Worm (Caenorhabditis elegans) whole organism, L3 larva: ENCODE measurements around the gene gpx-3.
"Not testable (repeated sequence)": the region's sequence is repeated elsewhere in the genome, so short reads cannot be mapped to it uniquely, and the experiment has no call there.

Experiments used
- R02D3.7 ChIP-seq: fragments of 150-350 bp; optimal IDR thresholded peaks from 2 replicates; lab custom pipeline; 2014; ENCODE audit warnings: missing biosample characterization, missing genetic modification characterization
- ZK546.5 ChIP-seq: sonication (generic microtip); optimal IDR thresholded peaks from 2 replicates; lab custom pipeline; 2017; ENCODE audit warnings: missing biosample characterization, missing genetic modification characterization
- ama-1 ChIP-seq: fragments of 150-350 bp; optimal IDR thresholded peaks from 2 replicates; lab custom pipeline; 2018
- ceh-16 ChIP-seq: sonication (generic microtip); optimal IDR thresholded peaks from 2 replicates; lab custom pipeline; 2017; ENCODE audit warnings: missing biosample characterization, missing genetic modification characterization
- ceh-28 ChIP-seq: fragments of 150-350 bp; optimal IDR thresholded peaks from 2 replicates; lab custom pipeline; 2014; ENCODE audit warnings: missing biosample characterization, missing genetic modification reagents, missing genetic modification characterization
- ceh-82 ChIP-seq: fragments of 150-350 bp; optimal IDR thresholded peaks from 2 replicates; lab custom pipeline; 2014; ENCODE audit warnings: missing biosample characterization, missing genetic modification characterization
- ceh-9 ChIP-seq: sonication (generic microtip); optimal IDR thresholded peaks from 2 replicates; lab custom pipeline; 2018; ENCODE audit warnings: missing biosample characterization, missing genetic modification characterization
- egl-27 ChIP-seq: sonication (generic microtip); optimal IDR thresholded peaks from 4 replicates; lab custom pipeline; 2017; ENCODE audit warnings: missing biosample characterization, missing genetic modification reagents, missing genetic modification characterization
- egl-5 ChIP-seq: fragments of 150-350 bp; optimal IDR thresholded peaks from 2 replicates; lab custom pipeline; 2017; ENCODE audit warnings: missing biosample characterization, missing genetic modification reagents, missing genetic modification characterization, inconsistent platforms
- elt-1 ChIP-seq: fragments of 150-350 bp; optimal IDR thresholded peaks from 2 replicates; lab custom pipeline; 2014; ENCODE audit warnings: missing biosample characterization, missing genetic modification characterization
- elt-2 ChIP-seq: sonication (generic microtip); optimal IDR thresholded peaks from 2 replicates; lab custom pipeline; 2016; ENCODE audit warnings: missing genetic modification reagents, mild to moderate bottlenecking, missing genetic modification characterization, missing compliant biosample characterization
- eor-1 ChIP-seq, 2 experiments: fragments of 150-350 bp; optimal IDR thresholded peaks; 2 replicates each; lab custom pipeline; 2014 to 2018; ENCODE audit warnings: missing biosample characterization in 2 of 2, missing genetic modification characterization in 2 of 2
- fkh-10 ChIP-seq: sonication (generic microtip); optimal IDR thresholded peaks from 2 replicates; lab custom pipeline; 2017; ENCODE audit warnings: missing biosample characterization, missing genetic modification reagents, missing genetic modification characterization
- fkh-2 ChIP-seq: fragments of 150-350 bp; optimal IDR thresholded peaks from 2 replicates; lab custom pipeline; 2014; ENCODE audit warnings: missing biosample characterization, missing genetic modification reagents, missing genetic modification characterization
- hmg-11 ChIP-seq: sonication (generic microtip); optimal IDR thresholded peaks from 2 replicates; lab custom pipeline; 2016; ENCODE audit warnings: missing genetic modification characterization, missing compliant biosample characterization
- lin-15B ChIP-seq: fragments of 150-350 bp; optimal IDR thresholded peaks from 2 replicates; lab custom pipeline; 2014; ENCODE audit warnings: missing biosample characterization, missing genetic modification characterization
- lin-39 ChIP-seq: fragments of 150-350 bp; optimal IDR thresholded peaks from 2 replicates; lab custom pipeline; 2018; ENCODE audit warnings: missing biosample characterization, missing genetic modification reagents, missing genetic modification characterization
- lsy-12 ChIP-seq: sonication (generic microtip); optimal IDR thresholded peaks from 2 replicates; lab custom pipeline; 2016; ENCODE audit warnings: mild to moderate bottlenecking, missing genetic modification characterization, missing compliant biosample characterization
- mdl-1 ChIP-seq: fragments of 150-350 bp; optimal IDR thresholded peaks from 2 replicates; lab custom pipeline; 2014; ENCODE audit warnings: missing biosample characterization, missing genetic modification characterization
- nfya-1 ChIP-seq: sonication (generic microtip); optimal IDR thresholded peaks from 2 replicates; lab custom pipeline; 2017; ENCODE audit warnings: missing genetic modification characterization, mild to moderate bottlenecking, missing compliant biosample characterization, antibody characterized with exemption, moderate library complexity; ENCODE audit not compliant: insufficient read depth
- nhr-23 ChIP-seq: fragments of 150-350 bp; optimal IDR thresholded peaks from 2 replicates; lab custom pipeline; 2014; ENCODE audit warnings: missing biosample characterization, missing genetic modification reagents, missing genetic modification characterization
- nhr-237 ChIP-seq: fragments of 150-350 bp; optimal IDR thresholded peaks from 2 replicates; lab custom pipeline; 2014; ENCODE audit warnings: missing biosample characterization, missing genetic modification characterization
- nhr-25 ChIP-seq: sonication (generic microtip); optimal IDR thresholded peaks from 2 replicates; lab custom pipeline; 2017; ENCODE audit warnings: missing biosample characterization, missing genetic modification characterization
- nhr-43 ChIP-seq: sonication (generic microtip); optimal IDR thresholded peaks from 2 replicates; lab custom pipeline; 2016; ENCODE audit warnings: mild to moderate bottlenecking, missing genetic modification characterization, missing compliant biosample characterization; ENCODE audit not compliant: poor library complexity, severe bottlenecking
- nhr-76 ChIP-seq: fragments of 150-350 bp; sonication (generic microtip); optimal IDR thresholded peaks from 5 replicates; lab custom pipeline; 2014; ENCODE audit warnings: missing biosample characterization, missing genetic modification characterization
- nhr-77 ChIP-seq: fragments of 150-350 bp; optimal IDR thresholded peaks from 2 replicates; lab custom pipeline; 2014; ENCODE audit warnings: missing biosample characterization, missing genetic modification characterization
- pha-4 ChIP-seq: fragments of 150-350 bp; optimal IDR thresholded peaks from 2 replicates; lab custom pipeline; 2014; ENCODE audit warnings: missing biosample characterization, missing genetic modification reagents, missing genetic modification characterization
- pqm-1 ChIP-seq: fragments of 150-350 bp; optimal IDR thresholded peaks from 2 replicates; lab custom pipeline; 2017; ENCODE audit warnings: missing biosample characterization, missing genetic modification characterization, inconsistent platforms
- sea-2 ChIP-seq: fragments of 150-350 bp; sonication (generic microtip); optimal IDR thresholded peaks from 4 replicates; lab custom pipeline; 2014; ENCODE audit warnings: missing biosample characterization, missing genetic modification reagents, missing genetic modification characterization
- skn-1 ChIP-seq: fragments of 150-350 bp; optimal IDR thresholded peaks from 2 replicates; lab custom pipeline; 2014; ENCODE audit warnings: missing biosample characterization, missing genetic modification characterization
- tbx-2 ChIP-seq: sonication (generic microtip); optimal IDR thresholded peaks from 2 replicates; lab custom pipeline; 2016; ENCODE audit warnings: mild to moderate bottlenecking, missing genetic modification characterization, missing compliant biosample characterization
- unc-62 ChIP-seq: fragments of 150-350 bp; sonication (generic microtip); optimal IDR thresholded peaks from 4 replicates; lab custom pipeline; 2014; ENCODE audit warnings: missing biosample characterization, missing genetic modification reagents, missing genetic modification characterization
- zag-1 ChIP-seq: fragments of 150-350 bp; optimal IDR thresholded peaks from 2 replicates; lab custom pipeline; 2014; ENCODE audit warnings: missing biosample characterization, missing genetic modification characterization
- ztf-11 ChIP-seq: fragments of 150-350 bp; optimal IDR thresholded peaks from 2 replicates; lab custom pipeline; 2014; ENCODE audit warnings: missing biosample characterization, missing genetic modification characterization
- ztf-4 ChIP-seq: fragments of 150-350 bp; optimal IDR thresholded peaks from 2 replicates; lab custom pipeline; 2014; ENCODE audit warnings: missing biosample characterization, missing genetic modification characterization

Gene gpx-3

ce11 chrX:9625824-9626223, 38.1 kb downstream of the gpx-3 start, which contains the start of gene F34H10.1:
Gene F34H10.1, plus strand, starts transcription at chrX:9626124.
- not testable (repeated sequence) for TF ChIP-seq ceh-16 (tag; lab: Kevin White, UChicago); skn-1 (tag; lab: Kevin White, UChicago); fkh-10 (GFP tag; lab: Kevin White, UChicago)

ce11 chrX:9629552-9629951, 41.8 kb downstream of the gpx-3 start:
- TF ChIP-seq ama-1 (lab: Kevin White, UChicago): no peak
- no peak for TF ChIP-seq ceh-28 (tag; lab: Kevin White, UChicago)
- no peak for TF ChIP-seq unc-62
- no peak for TF ChIP-seq nhr-25 (tag; lab: Kevin White, UChicago)
- TF ChIP-seq R02D3.7 (tag; lab: Kevin White, UChicago): no peak
- TF ChIP-seq ZK546.5 (tag; lab: Kevin White, UChicago): no peak
- TF ChIP-seq fkh-2 (tag; lab: Kevin White, UChicago): no peak

ce11 chrX:9634925-9635324, 47.2 kb downstream of the gpx-3 start, which contains the start of gene F34H10.3:
Gene F34H10.3, minus strand, starts transcription at chrX:9635025.
- TF ChIP-seq ztf-11 (tag; lab: Kevin White, UChicago) (no peak), pqm-1 (tag; lab: Kevin White, UChicago) (no peak), elt-1 (no peak), nhr-23 (no peak), sea-2 (GFP tag; lab: Kevin White, UChicago) (no peak), ceh-28 (tag; lab: Kevin White, UChicago) (no peak), tbx-2 (tag; lab: Kevin White, UChicago) (no peak), zag-1 (no peak), nhr-77 (tag; lab: Kevin White, UChicago) (no peak), fkh-10 (GFP tag; lab: Kevin White, UChicago) (no peak), ceh-82 (tag; lab: Kevin White, UChicago) (no peak), elt-2 (tag; lab: Kevin White, UChicago) (no peak), lin-15B (no peak), ZK546.5 (tag; lab: Kevin White, UChicago) (no peak), nfya-1 (tag; lab: Kevin White, UChicago) (no peak), nhr-237 (tag; lab: Kevin White, UChicago) (no peak), eor-1 (tag; optimal IDR thresholded peaks at IDR 0.05; lab: Kevin White, UChicago) (no peak), ceh-9 (tag; lab: Kevin White, UChicago) (no peak)

ce11 chrX:9635376-9635775, 47.6 kb downstream of the gpx-3 start, which contains the start of gene F34H10.5:
Gene F34H10.5, plus strand, starts transcription at chrX:9635676.
- TF ChIP-seq ztf-11 (tag; lab: Kevin White, UChicago): no peak
- no peak for TF ChIP-seq elt-2 (tag; lab: Kevin White, UChicago)
- TF ChIP-seq lsy-12: no peak
- TF ChIP-seq lin-39 (tag; lab: Kevin White, UChicago): no peak
- TF ChIP-seq mdl-1 (tag; lab: Kevin White, UChicago): no peak
- no peak for TF ChIP-seq ZK546.5 (tag; lab: Kevin White, UChicago)
- no peak for TF ChIP-seq nhr-76 (tag; lab: Kevin White, UChicago)

ce11 chrX:9637137-9637536, 49.4 kb downstream of the gpx-3 start:
- TF ChIP-seq ZK546.5 (tag; lab: Kevin White, UChicago): no peak
- TF ChIP-seq egl-5 (tag; lab: Kevin White, UChicago): peak; percentile 44
- peak; percentile 39 for TF ChIP-seq nhr-23
- peak; percentile 26 for TF ChIP-seq lin-39 (tag; lab: Kevin White, UChicago)

ce11 chrX:9637700-9638099, 50.0 kb downstream of the gpx-3 start:
- TF ChIP-seq pha-4 (peak; percentile 39), ztf-4 (tag; lab: Kevin White, UChicago) (peak; percentile 71), nhr-23 (peak; percentile 38), lsy-12 (peak; percentile 37), egl-27 (tag; lab: Kevin White, UChicago) (no peak), nfya-1 (tag; lab: Kevin White, UChicago) (peak; percentile 57), ceh-82 (tag; lab: Kevin White, UChicago) (peak; percentile 17), hmg-11 (tag; lab: Kevin White, UChicago) (peak; percentile 63), nhr-25 (tag; lab: Kevin White, UChicago) (peak; percentile 35), tbx-2 (tag; lab: Kevin White, UChicago) (peak; percentile 51), zag-1 (no peak), elt-2 (tag; lab: Kevin White, UChicago) (peak; percentile 42), egl-5 (tag; lab: Kevin White, UChicago) (peak; percentile 52), nhr-43 (tag; lab: Kevin White, UChicago) (peak; percentile 60), R02D3.7 (tag; lab: Kevin White, UChicago) (peak; percentile 42), lin-39 (tag; lab: Kevin White, UChicago) (no peak)
